Fruit fly (Drosophila melanogaster): ENCODE measurements around the gene CG33120.

CG33120 gene

DNA sequence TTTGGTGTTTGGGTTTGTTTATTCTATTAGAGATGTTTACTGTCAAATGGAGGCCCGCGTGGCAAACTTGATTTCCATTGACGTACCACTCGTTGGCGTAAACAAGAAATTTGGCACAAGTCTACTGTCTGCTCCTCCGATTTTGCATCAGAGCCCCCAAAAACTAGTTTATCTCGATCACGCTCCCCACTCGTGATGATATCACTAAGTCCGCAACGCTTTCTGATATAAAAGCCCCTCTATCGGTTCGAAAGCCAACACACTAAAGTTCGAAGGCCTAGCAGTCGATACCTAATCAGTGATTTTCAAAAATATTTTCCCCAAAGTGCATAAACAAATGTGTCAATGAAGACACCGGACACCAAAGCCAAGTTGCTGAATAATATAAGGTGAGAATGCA is 31.6 kb downstream of the CG33120 start:
- TF ChIP-seq Clk (GFP tag; optimal IDR thresholded peaks at IDR 0.05) (no peak), CG1620 (GFP tag; optimal IDR thresholded peaks at IDR 0.05) (no peak), CG12768 (GFP tag; optimal IDR thresholded peaks at IDR 0.05) (no peak)

DNA sequence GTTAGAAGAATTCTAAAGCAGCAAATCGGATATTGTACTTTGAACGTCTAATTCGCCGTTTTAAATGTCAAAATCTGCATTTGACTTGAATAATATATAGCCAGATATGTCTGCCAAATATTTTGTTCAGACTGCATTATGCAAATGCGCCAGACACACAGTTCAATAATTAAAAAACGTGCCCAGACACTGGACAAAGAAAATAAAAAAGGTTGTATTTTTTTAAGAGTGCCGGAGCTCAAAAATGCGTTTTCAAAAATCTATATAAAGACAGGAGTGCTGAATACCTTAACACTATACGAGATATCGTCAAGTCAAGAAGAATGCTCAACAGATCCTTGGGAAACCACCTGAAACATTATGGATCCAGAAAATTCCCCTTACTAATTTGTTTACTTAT is 32.0 kb downstream of the CG33120 start, which contains the start of the genes CG17325 and CG42305:
TSS of gene CG17325 (plus strand) at position 301 of the 400 bp plus-strand sequence.
TSS of gene CG42305 (plus strand) at position 301 of the 400 bp plus-strand sequence.
- no peak for TF ChIP-seq Mnt (GFP tag; optimal IDR thresholded peaks at IDR 0.05)

DNA sequence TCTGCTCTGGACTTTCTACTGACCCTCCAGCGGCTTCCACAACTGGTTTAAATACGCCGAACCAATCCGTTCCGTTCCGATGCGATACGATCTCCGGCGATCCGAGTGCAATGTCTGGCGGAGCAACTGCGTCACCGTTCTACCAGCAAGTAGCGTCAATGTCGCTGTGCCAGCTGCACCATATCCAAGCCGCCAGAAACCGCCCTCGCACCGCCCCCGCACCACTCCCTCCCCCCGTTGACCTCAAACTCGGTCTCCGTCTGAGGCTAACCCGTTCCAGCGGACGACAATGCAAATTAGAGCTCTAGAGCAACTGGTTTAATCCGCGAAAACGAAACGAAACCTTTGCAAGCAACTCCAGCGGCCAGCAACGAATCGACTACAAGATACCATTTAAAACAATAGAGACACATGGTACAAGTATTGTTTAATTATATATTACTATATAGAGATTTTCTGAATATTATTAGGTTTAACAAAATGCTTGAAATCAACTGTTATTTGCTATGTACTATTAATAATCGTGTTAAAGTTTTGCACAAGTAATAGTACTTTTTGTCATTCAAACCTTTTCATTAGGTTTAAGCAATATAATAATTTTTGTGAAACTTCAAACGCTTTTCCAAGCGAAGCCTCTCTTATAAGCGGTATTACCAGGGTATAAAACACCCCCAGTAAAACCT is 33.3 kb downstream of the CG33120 start, which contains the start of the genes CG10570 and CG42502:
TSS of gene CG10570 (minus strand) at position 293 of the 683 bp plus-strand sequence.
TSS of gene CG42502 (minus strand) at position 293 of the 683 bp plus-strand sequence.
- TF ChIP-seq CG12768 (GFP tag; optimal IDR thresholded peaks at IDR 0.05): no peak
- no peak for TF ChIP-seq bab1 (GFP tag; optimal IDR thresholded peaks at IDR 0.05)
- no peak for TF ChIP-seq cnc (optimal IDR thresholded peaks at IDR 0.05)
- TF ChIP-seq Crg-1 (GFP tag; optimal IDR thresholded peaks at IDR 0.05): no peak
- TF ChIP-seq CG11617 (GFP tag; optimal IDR thresholded peaks at IDR 0.05): no peak
- TF ChIP-seq ovo (GFP tag; optimal IDR thresholded peaks at IDR 0.05): no peak
- TF ChIP-seq pad (GFP tag; optimal IDR thresholded peaks at IDR 0.05): no peak
- TF ChIP-seq kay (GFP tag; ENCODE audit: borderline replicate concordance): no peak
- TF ChIP-seq CG14711 (tag; optimal IDR thresholded peaks at IDR 0.05): no peak
- no peak for TF ChIP-seq CG1620 (GFP tag; optimal IDR thresholded peaks at IDR 0.05)
- no peak for TF ChIP-seq CG5204 (GFP tag; optimal IDR thresholded peaks at IDR 0.05)
- TF ChIP-seq toe (GFP tag; optimal IDR thresholded peaks at IDR 0.05): no peak
- TF ChIP-seq Hr96 (GFP tag; optimal IDR thresholded peaks at IDR 0.05): no peak
- TF ChIP-seq Mnt (GFP tag; optimal IDR thresholded peaks at IDR 0.05): no peak
- no peak for TF ChIP-seq CG33017 (tag; optimal IDR thresholded peaks at IDR 0.05)
- TF ChIP-seq cic (GFP tag; optimal IDR thresholded peaks at IDR 0.05): no peak
- TF ChIP-seq CG7045 (GFP tag; optimal IDR thresholded peaks at IDR 0.05): no peak

DNA sequence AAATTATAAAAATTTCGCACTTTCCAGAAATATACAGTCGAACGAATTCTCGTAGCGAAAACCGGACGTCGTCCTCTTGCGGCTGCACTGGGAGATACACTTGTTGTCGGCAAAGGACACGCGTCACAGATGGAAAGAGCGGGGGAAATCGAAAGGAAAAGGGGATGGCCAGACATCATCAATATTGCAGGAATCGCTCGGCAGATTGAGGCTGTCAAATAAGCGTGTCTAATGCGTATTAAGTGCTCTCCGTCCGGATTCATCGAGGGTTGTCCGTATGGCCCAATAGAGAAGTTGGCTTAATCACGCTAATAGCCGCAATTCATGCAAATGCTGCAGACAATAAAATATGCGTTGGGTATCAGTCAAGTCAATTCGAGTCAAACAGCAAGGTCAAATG is 34.9 kb downstream of the CG33120 start:
- TF ChIP-seq tj (GFP tag; optimal IDR thresholded peaks at IDR 0.05): no peak

DNA sequence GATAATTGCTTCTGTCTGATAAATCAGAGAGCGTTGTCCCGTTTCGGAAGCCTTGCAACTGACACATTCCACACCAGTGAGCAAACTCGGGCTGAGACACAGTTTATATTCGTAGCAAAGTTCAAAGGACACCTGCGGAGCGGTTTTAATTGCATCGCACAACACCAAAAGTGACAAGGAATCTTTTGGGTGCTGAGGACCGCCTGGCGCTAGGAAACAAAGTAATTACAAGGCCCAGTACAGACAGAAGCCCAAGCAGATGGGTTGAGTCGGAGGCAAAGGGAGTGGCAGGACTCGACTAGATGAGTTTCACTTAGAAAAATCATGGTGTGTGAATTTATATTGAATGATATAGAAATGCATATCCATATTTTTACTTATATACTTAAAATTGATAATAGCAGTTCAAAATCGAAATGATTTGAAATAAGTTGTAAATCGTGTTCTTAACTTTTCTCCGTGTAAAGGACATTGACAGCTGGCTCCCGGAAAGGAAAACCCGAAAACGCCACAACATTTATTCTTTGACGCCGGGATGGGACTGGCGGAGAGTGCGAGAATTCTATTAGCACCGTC is 35.5 kb downstream of the CG33120 start:
- TF ChIP-seq CG5204 (GFP tag; optimal IDR thresholded peaks at IDR 0.05) (no peak), kay (GFP tag; ENCODE audit: borderline replicate concordance) (no peak), cic (GFP tag; optimal IDR thresholded peaks at IDR 0.05) (no peak), CG7045 (GFP tag; optimal IDR thresholded peaks at IDR 0.05) (no peak), pad (GFP tag; optimal IDR thresholded peaks at IDR 0.05) (no peak), Mnt (GFP tag; optimal IDR thresholded peaks at IDR 0.05) (no peak), CG14711 (tag; optimal IDR thresholded peaks at IDR 0.05) (no peak), CG33017 (tag; optimal IDR thresholded peaks at IDR 0.05) (no peak), CG1620 (GFP tag; optimal IDR thresholded peaks at IDR 0.05) (no peak), CG12768 (GFP tag; optimal IDR thresholded peaks at IDR 0.05) (no peak), Crg-1 (GFP tag; optimal IDR thresholded peaks at IDR 0.05) (no peak), cnc (optimal IDR thresholded peaks at IDR 0.05) (no peak), ovo (GFP tag; optimal IDR thresholded peaks at IDR 0.05) (no peak)

DNA sequence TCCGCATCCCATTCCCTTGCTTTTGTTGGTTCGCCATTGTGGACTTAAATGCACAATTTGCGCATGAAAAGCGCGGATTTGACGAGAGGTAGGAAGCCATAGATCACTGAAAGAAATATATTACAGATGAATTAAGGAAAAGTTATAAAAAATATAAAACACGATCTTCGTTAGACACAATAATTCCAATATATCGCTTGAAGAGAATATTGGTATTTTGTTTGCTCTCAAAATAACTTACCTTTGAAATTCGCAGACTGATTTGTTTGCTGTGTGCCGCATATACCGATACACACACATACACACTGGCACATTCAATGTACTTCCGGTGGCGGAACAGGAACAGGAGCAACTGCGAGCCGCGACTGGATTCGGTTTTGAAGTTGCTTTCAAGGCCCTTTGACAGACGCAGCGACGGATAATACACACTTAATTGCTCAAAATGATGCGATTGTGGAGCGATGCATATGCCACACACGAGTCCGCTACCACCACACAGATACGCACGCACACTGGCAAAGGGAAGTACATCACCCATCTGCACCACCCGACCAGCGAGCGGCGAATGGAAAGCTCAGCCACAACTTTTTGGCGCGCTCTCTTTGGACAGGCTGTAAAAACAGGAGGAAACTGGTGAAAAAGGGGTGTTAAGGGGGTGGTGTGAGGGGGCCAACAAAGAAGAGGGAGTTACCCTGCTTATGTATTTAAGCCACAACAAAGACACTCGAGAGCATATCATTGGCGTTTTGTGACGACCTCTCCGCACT is 38.6 kb downstream of the CG33120 start:
- no peak for TF ChIP-seq Mnt (GFP tag; optimal IDR thresholded peaks at IDR 0.05)
- no peak for TF ChIP-seq bab1 (GFP tag; optimal IDR thresholded peaks at IDR 0.05)
- no peak for TF ChIP-seq CG7045 (GFP tag; optimal IDR thresholded peaks at IDR 0.05)
- TF ChIP-seq CG33017 (tag; optimal IDR thresholded peaks at IDR 0.05): no peak
- TF ChIP-seq CG1620 (GFP tag; optimal IDR thresholded peaks at IDR 0.05): no peak
- no peak for TF ChIP-seq kay (GFP tag; ENCODE audit: borderline replicate concordance)

DNA sequence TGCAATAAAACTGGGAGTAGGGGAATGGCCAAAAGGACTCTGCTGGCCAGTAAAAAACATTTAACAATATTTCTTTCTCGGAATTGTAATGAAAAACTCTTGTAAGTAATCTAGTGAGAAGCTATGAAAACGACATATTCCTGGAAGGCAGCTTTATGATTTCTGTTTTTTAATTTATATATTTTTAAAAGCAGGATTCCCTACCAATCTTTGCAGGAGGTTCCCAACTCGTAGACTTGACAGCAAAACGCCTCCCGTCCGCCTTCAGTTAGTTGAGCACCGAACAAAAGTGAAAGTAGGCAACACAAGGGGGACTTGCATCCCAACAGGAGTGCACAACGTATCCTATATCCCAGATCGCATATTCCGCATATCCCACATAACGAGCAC is 39.1 kb downstream of the CG33120 start, which contains the start of gene CG43814:
TSS of gene CG43814 (minus strand) at position 101 of the 390 bp plus-strand sequence.
- TF ChIP-seq cnc (optimal IDR thresholded peaks at IDR 0.05) (no peak), Crg-1 (GFP tag; optimal IDR thresholded peaks at IDR 0.05) (no peak), Clk (GFP tag; optimal IDR thresholded peaks at IDR 0.05) (no peak), cic (GFP tag; optimal IDR thresholded peaks at IDR 0.05) (no peak), CG11617 (GFP tag; optimal IDR thresholded peaks at IDR 0.05) (no peak), CG33017 (tag; optimal IDR thresholded peaks at IDR 0.05) (no peak), pad (GFP tag; optimal IDR thresholded peaks at IDR 0.05) (no peak), Hr96 (GFP tag; optimal IDR thresholded peaks at IDR 0.05) (no peak), CG7101 (tag; optimal IDR thresholded peaks at IDR 0.05) (no peak), CG5204 (GFP tag; optimal IDR thresholded peaks at IDR 0.05) (no peak), CG1620 (GFP tag; optimal IDR thresholded peaks at IDR 0.05) (no peak), tj (GFP tag; optimal IDR thresholded peaks at IDR 0.05) (no peak), ovo (GFP tag; optimal IDR thresholded peaks at IDR 0.05) (no peak), CG7045 (GFP tag; optimal IDR thresholded peaks at IDR 0.05) (no peak)
